Worm (Caenorhabditis elegans): ENCODE results near the gene msp-3.

msp-3 gene

ce11 chrII:4755654-4756053 is 30.4 kb downstream of the msp-3 start:
- TF ChIP-seq ceh-16 (tag; optimal IDR thresholded peaks at IDR 0.05) (no peak), mab-5 (tag; optimal IDR thresholded peaks at IDR 0.05) (no peak), ZK546.5 (tag; optimal IDR thresholded peaks at IDR 0.05) (no peak), nhr-25 (tag; optimal IDR thresholded peaks at IDR 0.05) (no peak), nhr-237 (tag; optimal IDR thresholded peaks at IDR 0.05) (no peak), sma-3 (GFP tag; optimal IDR thresholded peaks at IDR 0.05) (no peak), mbf-1 (tag; optimal IDR thresholded peaks at IDR 0.05) (no peak), nhr-129 (tag; optimal IDR thresholded peaks at IDR 0.05) (no peak)

- no peak for TF ChIP-seq nhr-6 (tag; optimal IDR thresholded peaks at IDR 0.05)
- TF ChIP-seq blmp-1 (tag; optimal IDR thresholded peaks at IDR 0.05; ENCODE audit: insufficient read depth), result no peak
- no peak for TF ChIP-seq ztf-4 (tag; optimal IDR thresholded peaks at IDR 0.05)
- TF ChIP-seq alr-1 (tag; optimal IDR thresholded peaks at IDR 0.05), result no peak
Observed at ce11 chrII:4753133-4753532, 32.9 kb downstream of the msp-3 start, which contains the start of gene C27D9.1. TSS of gene C27D9.1 (plus strand) at chrII:4753413.

DNA sequence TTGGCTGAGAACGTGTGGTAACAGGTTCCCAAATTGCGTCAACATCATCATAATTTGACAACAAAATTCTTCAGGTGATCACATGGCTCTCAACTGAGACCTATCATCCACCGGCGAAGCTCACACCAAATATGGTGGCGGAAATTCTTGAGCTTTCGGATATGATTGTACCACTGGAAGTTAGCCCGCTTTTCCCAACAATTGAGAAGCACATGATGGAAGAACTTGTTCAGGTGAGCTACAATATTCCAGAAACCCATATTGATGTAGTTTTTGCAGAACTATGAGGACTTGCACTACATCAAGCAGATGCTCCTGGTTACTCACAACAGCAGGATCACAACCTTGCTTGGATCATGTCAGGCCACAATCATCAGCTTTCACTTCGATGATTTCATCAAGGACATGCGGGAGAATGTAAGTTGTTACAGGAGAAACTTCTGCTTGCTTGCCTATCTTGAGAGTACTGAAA is 33.8 kb downstream of the msp-3 start, which contains the start of gene F41C3.1:
F41C3.1 (plus strand) TSS at position 51 of the 472 bp plus-strand sequence.
- TF ChIP-seq unc-62 (GFP tag; optimal IDR thresholded peaks at IDR 0.05) (no peak), nhr-25 (tag; optimal IDR thresholded peaks at IDR 0.05) (no peak), egl-27 (tag; optimal IDR thresholded peaks at IDR 0.05) (no peak)

- TF ChIP-seq elt-3 (tag; optimal IDR thresholded peaks at IDR 0.05) (no peak), ZK546.5 (tag; optimal IDR thresholded peaks at IDR 0.05) (no peak), ztf-1 (GFP tag; conservative IDR thresholded peaks at IDR 0.05) (no peak), blmp-1 (tag; optimal IDR thresholded peaks at IDR 0.05; ENCODE audit: insufficient read depth) (peak; percentile 33), ama-1 (optimal IDR thresholded peaks at IDR 0.05) (peak; percentile 41), nhr-25 (tag; optimal IDR thresholded peaks at IDR 0.05) (peak; percentile 35), sma-9 (GFP tag; optimal IDR thresholded peaks at IDR 0.05) (peak; percentile 57), sma-9 (tag; optimal IDR thresholded peaks at IDR 0.05) (no peak), nhr-21 (tag; optimal IDR thresholded peaks at IDR 0.05) (peak; percentile 4)
Observed at ce11 chrII:4749581-4749980, 36.5 kb downstream of the msp-3 start, which contains the start of gene F41C3.2. TSS of gene F41C3.2 (plus strand) at chrII:4749968.

DNA sequence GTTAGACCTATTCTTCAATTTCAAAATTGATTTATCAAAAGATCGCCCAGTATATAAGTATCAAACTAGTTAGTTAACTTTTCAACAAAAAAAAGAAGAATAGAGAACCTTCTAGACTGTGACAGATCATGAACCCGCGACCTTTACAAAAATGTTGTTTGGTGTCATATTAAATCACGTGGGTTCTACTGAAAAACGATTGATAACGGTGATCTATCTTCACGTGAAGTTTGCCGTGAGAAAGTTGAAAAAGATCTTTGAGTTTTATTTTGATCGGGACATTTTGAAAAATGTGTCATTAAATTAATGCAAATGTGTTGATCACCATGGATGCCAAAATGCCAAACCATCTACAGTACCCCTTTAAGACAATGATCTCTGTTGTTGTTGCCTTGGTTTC is 37.7 kb downstream of the msp-3 start:
- TF ChIP-seq nhr-129 (tag; optimal IDR thresholded peaks at IDR 0.05), result no peak
- TF ChIP-seq egl-27 (tag; optimal IDR thresholded peaks at IDR 0.05), result no peak
- TF ChIP-seq dmd-4 (tag; optimal IDR thresholded peaks at IDR 0.05), result no peak
- TF ChIP-seq sma-9 (GFP tag; optimal IDR thresholded peaks at IDR 0.05), result peak; percentile 44
- no peak for TF ChIP-seq sma-9 (tag; optimal IDR thresholded peaks at IDR 0.05)
- no peak for TF ChIP-seq alr-1 (tag; optimal IDR thresholded peaks at IDR 0.05)
- no peak for TF ChIP-seq ZK546.5 (tag; optimal IDR thresholded peaks at IDR 0.05)
- peak; percentile 21 for TF ChIP-seq blmp-1 (tag; optimal IDR thresholded peaks at IDR 0.05; ENCODE audit: insufficient read depth)
- peak; percentile 54 for TF ChIP-seq nhr-21 (tag; optimal IDR thresholded peaks at IDR 0.05)
- TF ChIP-seq nhr-25 (tag; optimal IDR thresholded peaks at IDR 0.05), result peak; percentile 55
- peak; percentile 43 for TF ChIP-seq sma-3 (GFP tag; optimal IDR thresholded peaks at IDR 0.05)
- no peak for TF ChIP-seq unc-55 (GFP tag; optimal IDR thresholded peaks at IDR 0.05)
- TF ChIP-seq fos-1 (tag; optimal IDR thresholded peaks at IDR 0.05), result no peak

DNA sequence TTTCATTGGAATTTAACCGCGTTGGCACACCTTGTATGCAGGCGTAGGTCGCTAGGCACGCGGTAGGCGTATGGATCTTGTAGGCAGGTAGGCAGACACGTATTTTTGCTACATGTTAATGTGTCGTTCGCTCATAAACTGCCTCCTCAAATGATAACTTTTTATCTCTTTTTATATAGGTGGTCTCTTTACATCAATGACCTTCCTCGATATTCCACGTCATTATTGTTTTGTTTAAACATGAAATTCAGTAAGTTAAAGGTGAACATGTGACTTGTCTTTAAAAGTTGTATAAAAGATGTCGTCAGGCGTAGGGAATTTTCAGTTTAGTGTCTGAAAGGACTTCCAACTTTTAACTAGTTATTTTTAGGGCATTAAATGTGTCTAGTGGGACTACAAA is 38.4 kb downstream of the msp-3 start:
- TF ChIP-seq gmeb-1 (tag; optimal IDR thresholded peaks at IDR 0.05), result peak; percentile 28
- TF ChIP-seq crh-2 (tag; optimal IDR thresholded peaks at IDR 0.05), result peak; percentile 69
- peak; percentile 28 for TF ChIP-seq nhr-25 (tag; optimal IDR thresholded peaks at IDR 0.05)
- TF ChIP-seq zag-1 (tag; optimal IDR thresholded peaks at IDR 0.05), result no peak
- TF ChIP-seq sma-9 (GFP tag; optimal IDR thresholded peaks at IDR 0.05), result peak; percentile 31
- TF ChIP-seq sma-9 (tag; optimal IDR thresholded peaks at IDR 0.05), result no peak

- TF ChIP-seq sma-3 (GFP tag; optimal IDR thresholded peaks at IDR 0.05), result peak; percentile 12
- no peak for TF ChIP-seq snpc-4 (tag; optimal IDR thresholded peaks at IDR 0.05)
- no peak for TF ChIP-seq nhr-23 (tag; optimal IDR thresholded peaks at IDR 0.05)
- no peak for TF ChIP-seq ztf-1 (GFP tag; conservative IDR thresholded peaks at IDR 0.05)
- TF ChIP-seq ceh-82 (tag; optimal IDR thresholded peaks at IDR 0.05), result no peak
- no peak for TF ChIP-seq egl-27 (tag; optimal IDR thresholded peaks at IDR 0.05)
- peak; percentile 33 for TF ChIP-seq nhr-21 (tag; optimal IDR thresholded peaks at IDR 0.05)
- TF ChIP-seq ztf-4 (tag; optimal IDR thresholded peaks at IDR 0.05), result no peak
- no peak for TF ChIP-seq lin-11 (tag; optimal IDR thresholded peaks at IDR 0.05)
- no peak for TF ChIP-seq nhr-237 (tag; optimal IDR thresholded peaks at IDR 0.05)
- peak; percentile 18 for TF ChIP-seq nhr-25 (tag; optimal IDR thresholded peaks at IDR 0.05)
- TF ChIP-seq nhr-11 (tag; optimal IDR thresholded peaks at IDR 0.05), result no peak
- peak; percentile 40 for TF ChIP-seq sma-9 (GFP tag; optimal IDR thresholded peaks at IDR 0.05)
- no peak for TF ChIP-seq sma-9 (tag; optimal IDR thresholded peaks at IDR 0.05)
- no peak for TF ChIP-seq blmp-1 (tag; optimal IDR thresholded peaks at IDR 0.05; ENCODE audit: insufficient read depth)
- TF ChIP-seq lsy-2 (tag; optimal IDR thresholded peaks at IDR 0.05), result peak in 1 of 2 experiments; percentile 4
- TF ChIP-seq alr-1 (tag; optimal IDR thresholded peaks at IDR 0.05), result no peak
- no peak for TF ChIP-seq zag-1 (tag; optimal IDR thresholded peaks at IDR 0.05)
- no peak for TF ChIP-seq ceh-16 (tag; optimal IDR thresholded peaks at IDR 0.05)
- TF ChIP-seq peb-1 (tag; optimal IDR thresholded peaks at IDR 0.05), result no peak
- no peak for TF ChIP-seq elt-1 (tag; optimal IDR thresholded peaks at IDR 0.05)
Observed at ce11 chrII:4747063-4747462, 39.0 kb downstream of the msp-3 start.
